Worm (Caenorhabditis elegans) whole organism, L1 larva: ENCODE results near the gene syx-2.

Experiments
- C04F5.9 ChIP-seq: sonication (generic microtip); optimal IDR thresholded peaks from 2 replicates; lab custom pipeline; 2016; ENCODE audit warnings: missing genetic modification characterization, missing compliant biosample characterization
- efl-1 ChIP-seq, 4 experiments: fragments of 150-350 bp; optimal IDR thresholded peaks in 3 of 4; peaks in 1 of 4; 1 replicate in 1 of 4; 2 replicates in 3 of 4; lab custom pipeline; 2014; ENCODE audit warnings: missing biosample characterization in 2 of 4, missing genetic modification characterization in 2 of 4, missing genetic modification reagents in 2 of 4
- elt-2 ChIP-seq: sonication (generic microtip); optimal IDR thresholded peaks from 2 replicates; lab custom pipeline; 2016; ENCODE audit warnings: missing genetic modification characterization, mild to moderate bottlenecking, inconsistent platforms, missing compliant biosample characterization, missing genetic modification reagents
- jun-1 ChIP-seq: fragments of 150-350 bp; optimal IDR thresholded peaks from 2 replicates; lab custom pipeline; 2014; ENCODE audit warnings: missing biosample characterization, missing genetic modification reagents, missing genetic modification characterization
- lin-13 ChIP-seq: fragments of 150-350 bp; optimal IDR thresholded peaks from 2 replicates; lab custom pipeline; 2014; ENCODE audit warnings: missing biosample characterization, missing genetic modification reagents, missing genetic modification characterization
- nhr-84 ChIP-seq: sonication (generic microtip); optimal IDR thresholded peaks from 2 replicates; lab custom pipeline; 2017; ENCODE audit warnings: missing biosample characterization, missing genetic modification characterization
- snpc-4 ChIP-seq: fragments of 150-350 bp; optimal IDR thresholded peaks from 2 replicates; lab custom pipeline; 2014; ENCODE audit warnings: missing biosample characterization, missing genetic modification characterization
- sox-4 ChIP-seq: sonication (generic microtip); optimal IDR thresholded peaks from 2 replicates; lab custom pipeline; 2016; ENCODE audit warnings: missing genetic modification characterization, missing compliant biosample characterization
- sptf-1 ChIP-seq: fragments of 150-350 bp; optimal IDR thresholded peaks from 2 replicates; lab custom pipeline; 2014; ENCODE audit warnings: missing biosample characterization, missing genetic modification characterization
- zip-4 ChIP-seq: fragments of 200-800 bp; sonication (Bioruptor generic); optimal IDR thresholded peaks from 2 replicates; lab custom pipeline; 2018; ENCODE audit warnings: mild to moderate bottlenecking, missing genetic modification characterization, moderate library complexity, missing compliant biosample characterization

syx-2 gene

DNA sequence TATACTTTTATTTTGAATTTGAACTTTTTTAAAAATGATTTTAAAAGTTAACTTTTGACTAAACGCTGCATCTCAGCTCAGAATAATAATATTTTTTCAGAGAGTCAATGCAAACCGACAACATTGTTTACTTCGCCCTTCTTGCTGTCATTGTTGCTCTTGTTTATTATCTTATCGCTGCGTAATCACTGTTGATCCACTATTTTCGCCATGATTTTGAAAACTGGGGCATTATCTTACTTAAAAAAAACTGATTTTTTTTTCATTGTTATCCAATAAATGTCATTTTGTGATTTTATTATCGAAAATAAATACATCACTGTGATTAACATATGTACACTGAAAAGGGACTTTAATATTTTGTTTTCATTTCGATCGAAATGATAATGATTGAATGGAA is 42.8 kb downstream of the syx-2 start:
- no peak for TF ChIP-seq sptf-1 (tag; lab: Kevin White, UChicago)
- no peak for TF ChIP-seq efl-1 (optimal IDR thresholded peaks at IDR 0.05; lab: Kevin White, UChicago)
- TF ChIP-seq efl-1 (GFP tag; optimal IDR thresholded peaks at IDR 0.05 in 1 of 2; lab: Kevin White, UChicago), result peak in 1 of 2 experiments; percentile 9
- no peak for TF ChIP-seq C04F5.9 (tag; lab: Kevin White, UChicago)

DNA sequence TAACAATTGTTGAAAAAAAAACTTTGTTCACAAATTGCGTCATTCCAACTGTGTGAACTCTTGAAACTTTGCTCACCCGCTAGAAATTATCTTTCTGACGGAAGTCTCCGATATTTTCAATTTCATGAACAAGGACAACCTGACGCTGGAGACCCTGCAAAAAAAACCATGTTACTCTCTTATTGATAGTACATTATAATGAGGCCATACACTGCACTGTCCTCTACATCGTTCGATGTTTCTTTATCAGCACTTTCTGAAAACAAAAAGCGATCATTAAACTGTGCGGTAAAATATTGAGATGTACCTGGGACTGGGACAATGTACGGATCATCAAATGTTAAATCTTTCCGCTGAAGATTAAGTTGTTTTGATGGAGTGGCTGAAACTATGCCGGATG is 43.6 kb downstream of the syx-2 start:
- TF ChIP-seq lin-13 (GFP tag; lab: Kevin White, UChicago) (no peak), elt-2 (peak; percentile 30), jun-1 (tag; lab: Kevin White, UChicago) (no peak)

DNA sequence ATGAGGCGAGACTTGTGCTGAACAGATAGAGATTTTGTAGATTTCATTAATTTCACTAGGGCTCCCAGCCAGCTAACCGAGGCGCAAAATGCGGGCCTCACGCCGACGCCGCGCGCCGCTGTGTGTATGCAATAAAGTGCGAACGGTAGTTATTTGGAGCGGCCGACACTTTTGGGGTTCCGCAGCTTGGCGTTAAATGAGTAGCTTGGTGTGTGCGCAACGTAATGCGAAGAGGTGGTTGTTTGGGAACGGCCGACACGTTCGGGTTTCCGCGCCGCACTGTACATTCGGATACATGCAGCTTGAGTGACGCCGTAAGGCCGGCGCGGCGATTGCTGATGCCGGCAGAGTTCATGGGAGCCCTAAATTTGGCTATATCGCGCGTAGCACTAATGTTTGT is 48.2 kb downstream of the syx-2 start:
- TF ChIP-seq snpc-4 (tag; lab: Kevin White, UChicago) (peak; percentile 9), efl-1 (optimal IDR thresholded peaks at IDR 0.05; lab: Kevin White, UChicago) (no peak), efl-1 (GFP tag; optimal IDR thresholded peaks at IDR 0.05 in 1 of 2; lab: Kevin White, UChicago) (no peak)

DNA sequence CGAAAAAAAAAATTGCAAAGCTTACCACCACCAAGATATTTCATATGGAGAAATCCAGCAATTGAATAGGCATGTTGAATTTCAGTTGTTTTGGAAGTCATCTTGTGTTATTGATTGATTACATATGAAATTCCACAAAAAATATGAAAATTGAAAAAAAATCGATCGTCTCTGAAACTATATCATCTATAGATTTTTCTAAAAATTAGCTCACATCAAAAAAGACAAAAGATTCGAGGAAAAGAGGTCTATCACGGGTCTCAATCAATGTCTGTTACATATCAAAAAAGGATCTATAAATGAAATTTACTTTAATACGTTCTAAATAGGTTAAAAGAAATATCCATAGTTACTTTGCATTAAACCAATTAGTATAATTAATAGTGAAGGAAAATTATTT is 52.5 kb downstream of the syx-2 start, which contains the start of gene tbc-19:
Gene tbc-19 (minus strand): TSS at position 101 of the 400 bp plus-strand sequence.
- TF ChIP-seq nhr-84 (no peak), sox-4 (tag; lab: Kevin White, UChicago) (no peak), zip-4 (no peak)
